Fruit fly (Drosophila melanogaster) whole organism, prepupa: ENCODE results near the gene CG32280.

Experiments
- CG10631 ChIP-seq: fragments of 200-800 bp; sonication (Bioruptor generic); optimal IDR thresholded peaks from 2 replicates; lab custom pipeline; 2016; ENCODE audit warnings: missing biosample characterization, missing genetic modification characterization
- CG10669 ChIP-seq: fragments of 200-800 bp; sonication (Bioruptor generic); optimal IDR thresholded peaks from 3 replicates; lab custom pipeline; 2018; ENCODE audit warnings: missing biosample characterization, mild to moderate bottlenecking, missing genetic modification characterization, moderate library complexity
- CG11294 ChIP-seq: fragments of 200-800 bp; sonication (Bioruptor generic); IDR thresholded peaks from 2 replicates; pipeline ENCODE4 v1.3.6; 2022; ENCODE audit warnings: missing biosample characterization, missing genetic modification characterization
- CG11762 ChIP-seq: fragments of 200-800 bp; sonication (Bioruptor generic); optimal IDR thresholded peaks from 3 replicates; lab custom pipeline; 2016; ENCODE audit warnings: missing biosample characterization, missing genetic modification characterization; ENCODE audit not compliant: insufficient read depth
- CG15336 ChIP-seq: fragments of 200-800 bp; sonication (Bioruptor generic); IDR thresholded peaks from 2 replicates; pipeline ENCODE4 v1.3.6; 2022; ENCODE audit warnings: missing biosample characterization, missing genetic modification characterization
- CG1621 ChIP-seq: fragments of 200-800 bp; sonication (Bioruptor generic); optimal IDR thresholded peaks from 3 replicates; lab custom pipeline; 2018; ENCODE audit warnings: missing biosample characterization, mild to moderate bottlenecking, missing genetic modification characterization
- CG16779 ChIP-seq: fragments of 200-800 bp; sonication (Bioruptor generic); optimal IDR thresholded peaks from 3 replicates; lab custom pipeline; 2017; ENCODE audit warnings: missing biosample characterization, mild to moderate bottlenecking, missing genetic modification characterization
- CG3032 ChIP-seq: fragments of 200-800 bp; optimal IDR thresholded peaks from 2 replicates; lab custom pipeline; 2019; ENCODE audit warnings: missing biosample characterization, mild to moderate bottlenecking, missing genetic modification characterization, moderate library complexity
- CG31627 ChIP-seq: fragments of 200-800 bp; sonication (Bioruptor generic); optimal IDR thresholded peaks from 3 replicates; lab custom pipeline; 2016; ENCODE audit warnings: missing biosample characterization, missing genetic modification characterization
- CG32006 ChIP-seq: fragments of 200-800 bp; sonication (Bioruptor generic); optimal IDR thresholded peaks from 3 replicates; lab custom pipeline; 2017; ENCODE audit warnings: missing biosample characterization, mild to moderate bottlenecking, missing genetic modification characterization
- CG6792 ChIP-seq: fragments of 200-800 bp; sonication (Bioruptor generic); optimal IDR thresholded peaks from 3 replicates; lab custom pipeline; 2016; ENCODE audit warnings: missing biosample characterization, missing genetic modification characterization
- CG6808 ChIP-seq: fragments of 200-800 bp; sonication (Bioruptor generic); optimal IDR thresholded peaks from 3 replicates; lab custom pipeline; 2017; ENCODE audit warnings: missing biosample characterization, missing genetic modification characterization, mild to moderate bottlenecking, moderate library complexity, missing genetic modification reagents
- CG6854 ChIP-seq: fragments of 200-800 bp; sonication (Bioruptor generic); optimal IDR thresholded peaks from 2 replicates; lab custom pipeline; 2017; ENCODE audit warnings: missing biosample characterization, mild to moderate bottlenecking, missing genetic modification characterization
- CG7368 ChIP-seq: fragments of 200-800 bp; sonication (Bioruptor generic); optimal IDR thresholded peaks from 3 replicates; lab custom pipeline; 2016; ENCODE audit warnings: missing biosample characterization, missing genetic modification characterization
- CG8319 ChIP-seq: fragments of 200-800 bp; sonication (Bioruptor generic); optimal IDR thresholded peaks from 3 replicates; lab custom pipeline; 2016; ENCODE audit warnings: missing biosample characterization, missing genetic modification characterization
- CG8632 ChIP-seq: fragments of 200-800 bp; sonication (Bioruptor generic); optimal IDR thresholded peaks from 3 replicates; lab custom pipeline; 2016; ENCODE audit warnings: missing biosample characterization, missing genetic modification characterization
- Eip93F ChIP-seq: fragments of 200-800 bp; sonication (Bioruptor generic); optimal IDR thresholded peaks from 2 replicates; lab custom pipeline; 2016; ENCODE audit warnings: missing biosample characterization, mild to moderate bottlenecking, missing genetic modification characterization
- Ets21C ChIP-seq: fragments of 200-800 bp; sonication (Bioruptor generic); optimal IDR thresholded peaks from 3 replicates; lab custom pipeline; 2016; ENCODE audit warnings: missing biosample characterization, missing genetic modification characterization
- Ets96B ChIP-seq: fragments of 200-800 bp; optimal IDR thresholded peaks from 2 replicates; lab custom pipeline; 2019; ENCODE audit warnings: missing biosample characterization, mild to moderate bottlenecking, missing genetic modification characterization, moderate library complexity
- Gug ChIP-seq: fragments of 200-800 bp; sonication (Bioruptor generic); IDR thresholded peaks from 2 replicates; pipeline ENCODE4 v1.3.6; 2022; ENCODE audit warnings: missing biosample characterization, missing genetic modification characterization
- Hr38 ChIP-seq: sonication (Bioruptor generic); optimal IDR thresholded peaks from 2 replicates; lab custom pipeline; 2016; ENCODE audit warnings: missing biosample characterization, missing genetic modification characterization
- Hr39 ChIP-seq: fragments of 200-800 bp; sonication (Bioruptor generic); optimal IDR thresholded peaks from 2 replicates; lab custom pipeline; 2016; ENCODE audit warnings: missing biosample characterization, missing genetic modification characterization
- Hr4 ChIP-seq: fragments of 200-800 bp; sonication (Bioruptor generic); optimal IDR thresholded peaks from 3 replicates; lab custom pipeline; 2016; ENCODE audit warnings: missing biosample characterization, missing genetic modification characterization
- Lpt ChIP-seq: fragments of 200-800 bp; sonication (Bioruptor generic); optimal IDR thresholded peaks from 3 replicates; lab custom pipeline; 2016; ENCODE audit warnings: missing biosample characterization, missing genetic modification characterization
- Met ChIP-seq: fragments of 200-800 bp; sonication (Bioruptor generic); optimal IDR thresholded peaks from 3 replicates; lab custom pipeline; 2016; ENCODE audit warnings: missing biosample characterization, missing genetic modification characterization
- Smox ChIP-seq: fragments of 200-800 bp; sonication (Bioruptor generic); optimal IDR thresholded peaks from 3 replicates; lab custom pipeline; 2016; ENCODE audit warnings: missing biosample characterization, missing genetic modification characterization
- Sox102F ChIP-seq: fragments of 200-800 bp; sonication (Bioruptor generic); optimal IDR thresholded peaks from 2 replicates; lab custom pipeline; 2016; ENCODE audit warnings: missing biosample characterization, mild to moderate bottlenecking, missing genetic modification characterization
- achi ChIP-seq: fragments of 200-800 bp; sonication (Bioruptor generic); optimal IDR thresholded peaks from 3 replicates; lab custom pipeline; 2016; ENCODE audit warnings: missing biosample characterization, missing genetic modification characterization
- cyc ChIP-seq: fragments of 200-800 bp; sonication (Bioruptor generic); optimal IDR thresholded peaks from 3 replicates; lab custom pipeline; 2016; ENCODE audit warnings: missing biosample characterization, missing genetic modification characterization
- dac ChIP-seq: fragments of 200-800 bp; sonication (Bioruptor generic); optimal IDR thresholded peaks from 2 replicates; lab custom pipeline; 2017; ENCODE audit warnings: missing biosample characterization, mild to moderate bottlenecking, missing genetic modification characterization
- dsx ChIP-seq: fragments of 200-800 bp; optimal IDR thresholded peaks from 3 replicates; lab custom pipeline; 2019; ENCODE audit warnings: missing biosample characterization, mild to moderate bottlenecking, missing genetic modification characterization, moderate library complexity; ENCODE audit not compliant: poor library complexity, severe bottlenecking
- eg ChIP-seq: fragments of 200-800 bp; sonication (Bioruptor generic); IDR thresholded peaks from 3 replicates; pipeline ENCODE4 v1.3.6; 2022; ENCODE audit warnings: missing biosample characterization, missing genetic modification characterization
- fd85E ChIP-seq: fragments of 200-800 bp; sonication (Bioruptor generic); optimal IDR thresholded peaks from 3 replicates; lab custom pipeline; 2016; ENCODE audit warnings: missing biosample characterization, missing genetic modification characterization
- fkh ChIP-seq: fragments of 200-800 bp; sonication (Bioruptor generic); optimal IDR thresholded peaks from 3 replicates; lab custom pipeline; 2017; ENCODE audit warnings: missing biosample characterization, mild to moderate bottlenecking, missing genetic modification characterization, moderate library complexity
- lz ChIP-seq: fragments of 200-800 bp; sonication (Bioruptor generic); optimal IDR thresholded peaks from 3 replicates; lab custom pipeline; 2016; ENCODE audit warnings: missing biosample characterization, missing genetic modification characterization
- net ChIP-seq: fragments of 200-800 bp; sonication (Bioruptor generic); optimal IDR thresholded peaks from 3 replicates; lab custom pipeline; 2016; ENCODE audit warnings: missing biosample characterization, missing genetic modification characterization
- pdm3 ChIP-seq: fragments of 200-800 bp; sonication (Bioruptor generic); optimal IDR thresholded peaks from 3 replicates; lab custom pipeline; 2016; ENCODE audit warnings: missing biosample characterization, missing genetic modification characterization
- salr ChIP-seq, 2 experiments: fragments of 200-800 bp; sonication (Bioruptor generic); optimal IDR thresholded peaks; 3 replicates each; lab custom pipeline; 2016 to 2018; ENCODE audit warnings: missing biosample characterization in 2 of 2, missing genetic modification characterization in 2 of 2, mild to moderate bottlenecking in 1 of 2
- spab ChIP-seq: fragments of 200-800 bp; sonication (Bioruptor generic); optimal IDR thresholded peaks from 2 replicates; lab custom pipeline; 2017; ENCODE audit warnings: missing biosample characterization, mild to moderate bottlenecking, missing genetic modification characterization, missing genetic modification reagents
- ss ChIP-seq, 2 experiments: fragments of 200-800 bp; sonication (Bioruptor generic); optimal IDR thresholded peaks; 2 replicates in 1 of 2; 3 replicates in 1 of 2; lab custom pipeline; 2017 to 2018; ENCODE audit warnings: mild to moderate bottlenecking in 2 of 2, missing biosample characterization in 2 of 2, missing genetic modification characterization in 2 of 2, moderate library complexity in 1 of 2
- svp ChIP-seq: fragments of 200-800 bp; sonication (Bioruptor generic); peaks from one replicate; lab custom pipeline; 2016; ENCODE audit warnings: missing biosample characterization, missing genetic modification characterization
- topi ChIP-seq: fragments of 200-800 bp; sonication (Bioruptor generic); optimal IDR thresholded peaks from 3 replicates; lab custom pipeline; 2016; ENCODE audit warnings: missing biosample characterization, missing genetic modification characterization
- vri ChIP-seq: fragments of 200-800 bp; sonication (Bioruptor generic); optimal IDR thresholded peaks from 3 replicates; lab custom pipeline; 2016; ENCODE audit warnings: missing biosample characterization, mild to moderate bottlenecking, missing genetic modification characterization

The CG32280 gene

DNA sequence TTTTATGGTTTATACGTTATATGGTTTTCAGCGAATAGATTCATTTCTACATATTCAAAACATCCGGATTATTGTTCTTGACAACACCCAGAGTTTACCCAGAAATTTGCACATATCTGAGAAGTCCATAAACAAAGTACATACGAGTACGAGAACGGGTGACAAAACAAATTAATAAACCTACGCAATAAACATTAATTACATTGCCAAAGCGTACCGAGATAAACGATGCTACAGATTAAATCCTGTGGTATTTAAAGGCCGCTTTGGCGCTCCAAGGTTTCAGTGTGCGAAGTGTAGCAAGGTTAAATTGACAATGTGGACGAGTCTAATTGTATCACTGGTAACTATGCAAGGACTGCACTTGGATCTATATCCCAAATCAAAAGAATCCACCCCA lies 22.3 kb downstream of the CG32280 start, which contains the start of gene CG14957:
CG14957 (plus strand) TSS at position 301 of the 400 bp plus-strand sequence.
- peak; percentile 0 for TF ChIP-seq CG6854 (GFP tag; lab: Kevin White, UChicago)
- no peak for TF ChIP-seq Hr4 (GFP tag; lab: Kevin White, UChicago)

- TF ChIP-seq CG32006 (GFP tag; lab: Kevin White, UChicago) (no peak), vri (GFP tag; lab: Kevin White, UChicago) (no peak), Hr38 (no peak)
These were observed 24.7 kb downstream of the CG32280 start, which contains the start of the genes CG42525 and CG14958 for dm6 chr3L:3189647-3190046. Gene CG42525, minus strand, starts transcription at chr3L:3189747. Gene CG14958, plus strand, starts transcription at chr3L:3189978.

dm6 chr3L:3192333-3192894 lies 27.4 kb downstream of the CG32280 start, which contains the start of gene CG14965:
Gene CG14965, minus strand, starts transcription at chr3L:3192491.
- peak; percentile 85 for TF ChIP-seq fkh (GFP tag; lab: Kevin White, UChicago)
- no peak for TF ChIP-seq CG8632 (GFP tag; lab: Kevin White, UChicago)

- TF ChIP-seq CG7368 (GFP tag; lab: Kevin White, UChicago) (peak; percentile 96), cyc (GFP tag; lab: Kevin White, UChicago) (peak; percentile 90), CG6792 (GFP tag; lab: Kevin White, UChicago) (peak; percentile 90), topi (GFP tag; lab: Kevin White, UChicago) (peak; percentile 92), CG1621 (tag; lab: Kevin White, UChicago) (peak; percentile 89), CG3032 (peak; percentile 82), Lpt (peak; percentile 32), dsx (peak; percentile 77), CG10669 (GFP tag; lab: Kevin White, UChicago) (peak; percentile 90), ss (GFP tag; optimal IDR thresholded peaks at IDR 0.05; lab: Kevin White, UChicago) (peak; percentile 98), Met (peak; percentile 94), Hr4 (GFP tag; lab: Kevin White, UChicago) (peak; percentile 72), salr (GFP tag; optimal IDR thresholded peaks at IDR 0.05; lab: Kevin White, UChicago) (peak; percentile 3 to 90), eg (GFP tag; lab: Robert Waterston, UW) (peak; percentile 94), CG6808 (peak; percentile 93), fd85E (GFP tag; lab: Kevin White, UChicago) (peak; percentile 94), dac (peak; percentile 68), CG11762 (peak; percentile 82), CG31627 (GFP tag; lab: Kevin White, UChicago) (peak; percentile 83), lz (GFP tag; lab: Kevin White, UChicago) (peak; percentile 93), CG8319 (GFP tag; lab: Kevin White, UChicago) (peak; percentile 89), achi (peak; percentile 88), Smox (GFP tag; lab: Kevin White, UChicago) (peak; percentile 88), Ets96B (tag; lab: Kevin White, UChicago) (peak; percentile 68), CG16779 (peak; percentile 98), Eip93F (GFP tag; lab: Kevin White, UChicago) (peak; percentile 89), CG32006 (GFP tag; lab: Kevin White, UChicago) (peak; percentile 69), spab (peak; percentile 79), pdm3 (peak; percentile 88), Ets21C (GFP tag; lab: Kevin White, UChicago) (peak; percentile 76), Gug (GFP tag; lab: Robert Waterston, UW) (peak; percentile 70), CG15336 (GFP tag; lab: Robert Waterston, UW) (peak; percentile 72), Hr39 (peak; percentile 75), svp (GFP tag; lab: Kevin White, UChicago) (no peak), CG8632 (GFP tag; lab: Kevin White, UChicago) (peak; percentile 92), Sox102F (GFP tag; lab: Kevin White, UChicago) (peak; percentile 98), CG10631 (GFP tag; lab: Kevin White, UChicago) (peak; percentile 77), Hr38 (no peak), net (GFP tag; lab: Kevin White, UChicago) (peak; percentile 96), CG11294 (GFP tag; lab: Robert Waterston, UW) (peak; percentile 53; the same call in 1 of the 2 replicates), fkh (GFP tag; lab: Kevin White, UChicago) (peak; percentile 82)
These were observed 27.9 kb downstream of the CG32280 start, which contains the start of gene Hsp83 for dm6 chr3L:3192912-3193311. Gene Hsp83, plus strand, starts transcription at chr3L:3192969.
